Worm (Caenorhabditis elegans) whole organism, late embryonic: ENCODE data around the gene rpl-33.

ENCODE experiments used
- C08G9.2 ChIP-seq: sonication (generic microtip); optimal IDR thresholded peaks from 2 replicates; lab custom pipeline; 2016; ENCODE audit warnings: mild to moderate bottlenecking, missing genetic modification characterization, moderate library complexity, missing compliant biosample characterization
- C38D4.7 ChIP-seq: fragments of 200-800 bp; sonication (Bioruptor generic); optimal IDR thresholded peaks from 2 replicates; lab custom pipeline; 2018; ENCODE audit warnings: mild to moderate bottlenecking, missing genetic modification characterization, moderate library complexity, missing compliant biosample characterization
- F13H6.1 ChIP-seq: sonication (generic microtip); optimal IDR thresholded peaks from 2 replicates; lab custom pipeline; 2016; ENCODE audit warnings: missing genetic modification characterization, missing compliant biosample characterization
- K02D7.2 ChIP-seq: sonication (generic microtip); optimal IDR thresholded peaks from 2 replicates; lab custom pipeline; 2017; ENCODE audit warnings: mild to moderate bottlenecking, missing genetic modification characterization, missing compliant biosample characterization
- K09A11.1 ChIP-seq: sonication (generic microtip); optimal IDR thresholded peaks from 2 replicates; lab custom pipeline; 2017; ENCODE audit warnings: antibody characterized with exemption, mild to moderate bottlenecking, missing genetic modification characterization, missing compliant biosample characterization; ENCODE audit not compliant: insufficient read depth
- Y22D7AL.16 ChIP-seq: sonication (generic microtip); optimal IDR thresholded peaks from 2 replicates; lab custom pipeline; 2016; ENCODE audit warnings: missing genetic modification characterization, missing compliant biosample characterization
- ahr-1 ChIP-seq: sonication (generic microtip); optimal IDR thresholded peaks from 2 replicates; lab custom pipeline; 2016; ENCODE audit warnings: missing genetic modification characterization, missing compliant biosample characterization
- ama-1 ChIP-seq: fragments of 150-350 bp; optimal IDR thresholded peaks from 2 replicates; lab custom pipeline; 2014
- ceh-14 ChIP-seq: sonication (generic microtip); optimal IDR thresholded peaks from 2 replicates; lab custom pipeline; 2016; ENCODE audit warnings: missing genotype, missing genetic modification characterization, missing compliant biosample characterization
- ceh-18 ChIP-seq: sonication (generic microtip); optimal IDR thresholded peaks from 2 replicates; lab custom pipeline; 2016; ENCODE audit warnings: missing genetic modification characterization, missing compliant biosample characterization
- ceh-19 ChIP-seq: fragments of 200-800 bp; sonication (Bioruptor generic); optimal IDR thresholded peaks from 2 replicates; lab custom pipeline; 2018; ENCODE audit warnings: mild to moderate bottlenecking, missing genetic modification characterization, missing compliant biosample characterization
- ceh-2 ChIP-seq: sonication (generic microtip); optimal IDR thresholded peaks from 2 replicates; lab custom pipeline; 2016; ENCODE audit warnings: missing genotype, missing genetic modification characterization, missing compliant biosample characterization
- ceh-30 ChIP-seq: fragments of 150-350 bp; optimal IDR thresholded peaks from 2 replicates; lab custom pipeline; 2014; ENCODE audit warnings: missing biosample characterization, missing genetic modification characterization
- ceh-31 ChIP-seq: sonication (generic microtip); optimal IDR thresholded peaks from 2 replicates; lab custom pipeline; 2016; ENCODE audit warnings: missing genetic modification characterization, missing compliant biosample characterization
- ceh-34 ChIP-seq: sonication (generic microtip); optimal IDR thresholded peaks from 2 replicates; lab custom pipeline; 2016; ENCODE audit warnings: mild to moderate bottlenecking, missing genetic modification characterization, missing compliant biosample characterization
- ceh-45 ChIP-seq: fragments of 200-800 bp; sonication (Bioruptor generic); IDR thresholded peaks from 2 replicates; pipeline ENCODE4 v1.3.6; 2022; ENCODE audit warnings: missing genetic modification reagents, missing genetic modification characterization, missing compliant biosample characterization
- ceh-6 ChIP-seq: fragments of 200-800 bp; sonication (Bioruptor generic); optimal IDR thresholded peaks from 2 replicates; lab custom pipeline; 2018; ENCODE audit warnings: mild to moderate bottlenecking, missing genetic modification characterization, missing compliant biosample characterization
- ceh-9 ChIP-seq: sonication (generic microtip); optimal IDR thresholded peaks from 2 replicates; lab custom pipeline; 2016; ENCODE audit warnings: mild to moderate bottlenecking, missing genetic modification characterization, inconsistent platforms, missing compliant biosample characterization
- che-1 ChIP-seq: sonication (generic microtip); optimal IDR thresholded peaks from 2 replicates; lab custom pipeline; 2016; ENCODE audit warnings: mild to moderate bottlenecking, missing genetic modification characterization, missing compliant biosample characterization
- dmd-4 ChIP-seq: sonication (generic microtip); optimal IDR thresholded peaks from 2 replicates; lab custom pipeline; 2016; ENCODE audit warnings: borderline replicate concordance, missing genetic modification characterization, missing compliant biosample characterization
- dve-1 ChIP-seq: sonication (generic microtip); optimal IDR thresholded peaks from 2 replicates; lab custom pipeline; 2017; ENCODE audit warnings: antibody characterized with exemption, mild to moderate bottlenecking, missing genetic modification characterization, missing compliant biosample characterization
- elt-2 ChIP-seq: sonication (generic microtip); optimal IDR thresholded peaks from 2 replicates; lab custom pipeline; 2016; ENCODE audit warnings: missing genetic modification reagents, missing genetic modification characterization, missing compliant biosample characterization
- elt-4 ChIP-seq: sonication (generic microtip); optimal IDR thresholded peaks from 2 replicates; lab custom pipeline; 2016; ENCODE audit warnings: missing genetic modification characterization, missing compliant biosample characterization
- eyg-1 ChIP-seq: sonication (generic microtip); optimal IDR thresholded peaks from 2 replicates; lab custom pipeline; 2016; ENCODE audit warnings: missing genotype, missing genetic modification characterization, missing compliant biosample characterization
- fkh-10 ChIP-seq: fragments of 150-350 bp; optimal IDR thresholded peaks from 2 replicates; lab custom pipeline; 2014; ENCODE audit warnings: missing biosample characterization, missing genetic modification reagents, missing genetic modification characterization
- gmeb-2 ChIP-seq: sonication (generic microtip); optimal IDR thresholded peaks from 2 replicates; lab custom pipeline; 2016; ENCODE audit warnings: missing genetic modification characterization, inconsistent platforms, missing compliant biosample characterization
- hlh-13 ChIP-seq: fragments of 200-800 bp; sonication (Bioruptor generic); optimal IDR thresholded peaks from 2 replicates; lab custom pipeline; 2018; ENCODE audit warnings: mild to moderate bottlenecking, missing genetic modification characterization, missing compliant biosample characterization
- hlh-15 ChIP-seq: sonication (generic microtip); optimal IDR thresholded peaks from 2 replicates; lab custom pipeline; 2016; ENCODE audit warnings: missing genetic modification characterization, missing compliant biosample characterization
- hlh-30 ChIP-seq: sonication (generic microtip); optimal IDR thresholded peaks from 2 replicates; lab custom pipeline; 2017; ENCODE audit warnings: antibody characterized with exemption, missing genetic modification characterization, missing compliant biosample characterization; ENCODE audit not compliant: insufficient read depth
- hlh-6 ChIP-seq: sonication (generic microtip); optimal IDR thresholded peaks from 2 replicates; lab custom pipeline; 2016; ENCODE audit warnings: missing genotype, missing genetic modification characterization, missing compliant biosample characterization
- lim-6 ChIP-seq: sonication (generic microtip); optimal IDR thresholded peaks from 2 replicates; lab custom pipeline; 2016; ENCODE audit warnings: missing genetic modification characterization, missing compliant biosample characterization
- lin-11 ChIP-seq: fragments of 200-800 bp; sonication (Bioruptor generic); optimal IDR thresholded peaks from 2 replicates; lab custom pipeline; 2018; ENCODE audit warnings: mild to moderate bottlenecking, missing genetic modification characterization, missing compliant biosample characterization
- madf-2 ChIP-seq: sonication (generic microtip); optimal IDR thresholded peaks from 2 replicates; lab custom pipeline; 2017; ENCODE audit warnings: missing genetic modification characterization, missing compliant biosample characterization
- nhr-232 ChIP-seq: sonication (generic microtip); optimal IDR thresholded peaks from 2 replicates; lab custom pipeline; 2016; ENCODE audit warnings: missing genetic modification characterization, missing compliant biosample characterization
- npax-4 ChIP-seq: sonication (generic microtip); optimal IDR thresholded peaks from 2 replicates; lab custom pipeline; 2016; ENCODE audit warnings: missing genetic modification characterization, missing compliant biosample characterization
- odd-2 ChIP-seq: sonication (generic microtip); optimal IDR thresholded peaks from 2 replicates; lab custom pipeline; 2017; ENCODE audit warnings: antibody characterized with exemption, mild to moderate bottlenecking, missing genetic modification characterization, missing compliant biosample characterization
- pax-1 ChIP-seq: fragments of 150-350 bp; optimal IDR thresholded peaks from 2 replicates; lab custom pipeline; 2014; ENCODE audit warnings: missing biosample characterization, missing genetic modification characterization
- pha-2 ChIP-seq: sonication (generic microtip); optimal IDR thresholded peaks from 2 replicates; lab custom pipeline; 2017; ENCODE audit warnings: mild to moderate bottlenecking, missing genetic modification characterization, missing compliant biosample characterization
- pha-4 ChIP-seq: fragments of 150-350 bp; optimal IDR thresholded peaks from 2 replicates; lab custom pipeline; 2018; ENCODE audit warnings: missing biosample characterization, missing genetic modification reagents, missing genetic modification characterization
- ref-2 ChIP-seq: sonication (generic microtip); optimal IDR thresholded peaks from 2 replicates; lab custom pipeline; 2016; ENCODE audit warnings: missing genetic modification characterization, missing compliant biosample characterization
- rnt-1 ChIP-seq: sonication (generic microtip); optimal IDR thresholded peaks from 2 replicates; lab custom pipeline; 2016; ENCODE audit warnings: missing genetic modification characterization, missing compliant biosample characterization
- sdc-2 ChIP-seq: sonication (generic microtip); optimal IDR thresholded peaks from 2 replicates; lab custom pipeline; 2016; ENCODE audit warnings: missing genotype, missing genetic modification characterization, missing compliant biosample characterization
- sox-4 ChIP-seq: sonication (generic microtip); optimal IDR thresholded peaks from 2 replicates; lab custom pipeline; 2017; ENCODE audit warnings: mild to moderate bottlenecking, missing genetic modification characterization, inconsistent platforms, missing compliant biosample characterization
- tbx-2 ChIP-seq: sonication (generic microtip); optimal IDR thresholded peaks from 2 replicates; lab custom pipeline; 2016; ENCODE audit warnings: missing genetic modification characterization, missing compliant biosample characterization
- tbx-7 ChIP-seq: sonication (generic microtip); optimal IDR thresholded peaks from 2 replicates; lab custom pipeline; 2016; ENCODE audit warnings: missing genotype, missing genetic modification characterization, missing compliant biosample characterization
- ttx-3 ChIP-seq: sonication (generic microtip); optimal IDR thresholded peaks from 2 replicates; lab custom pipeline; 2016; ENCODE audit warnings: missing genetic modification reagents, missing genetic modification characterization, missing compliant biosample characterization
- unc-3 ChIP-seq, 2 experiments: fragments of 200-800 bp in 1 of 2; sonication (Bioruptor generic) in 1 of 2; sonication (generic microtip) in 1 of 2; conservative IDR thresholded peaks in 1 of 2; optimal IDR thresholded peaks in 1 of 2; 2 replicates each; pipeline versions ENCODE4 v1.3.6 to Lab custom; 2016 to 2022; ENCODE audit warnings: missing compliant biosample characterization in 2 of 2, missing genetic modification characterization in 2 of 2, missing genetic modification reagents in 1 of 2
- unc-42 ChIP-seq: sonication (generic microtip); optimal IDR thresholded peaks from 2 replicates; lab custom pipeline; 2016; ENCODE audit warnings: missing genotype, missing genetic modification characterization, missing compliant biosample characterization
- unc-55 ChIP-seq: sonication (generic microtip); optimal IDR thresholded peaks from 2 replicates; lab custom pipeline; 2017; ENCODE audit warnings: missing biosample characterization, missing genetic modification reagents, missing genetic modification characterization
- unc-86 ChIP-seq: sonication (generic microtip); optimal IDR thresholded peaks from 2 replicates; lab custom pipeline; 2016; ENCODE audit warnings: missing genetic modification characterization, missing compliant biosample characterization
- zip-5 ChIP-seq: sonication (generic microtip); optimal IDR thresholded peaks from 2 replicates; lab custom pipeline; 2016; ENCODE audit warnings: missing genetic modification characterization, missing compliant biosample characterization
- ztf-16 ChIP-seq: sonication (generic microtip); optimal IDR thresholded peaks from 2 replicates; lab custom pipeline; 2017; ENCODE audit warnings: missing genetic modification characterization, missing compliant biosample characterization

The rpl-33 gene

ce11 chrII:7151969-7152631 is 46.7 kb downstream of the rpl-33 start, which contains the start of gene fust-1:
fust-1 (plus strand) TSS chrII:7152581.
- TF ChIP-seq K02D7.2 (tag; lab: Kevin White, UChicago) (peak; percentile 37), ceh-2 (peak; percentile 62), pha-4 (tag; lab: Kevin White, UChicago) (no peak), ceh-31 (tag; lab: Kevin White, UChicago) (peak; percentile 76), nhr-232 (tag; lab: Kevin White, UChicago) (peak; percentile 20), zip-5 (tag; lab: Kevin White, UChicago) (peak; percentile 23), unc-42 (tag; lab: Kevin White, UChicago) (peak; percentile 75), ceh-30 (peak; percentile 34), ceh-9 (tag; lab: Kevin White, UChicago) (no peak), ceh-19 (GFP tag; lab: Kevin White, UChicago) (peak; percentile 42), rnt-1 (tag; lab: Kevin White, UChicago) (peak; percentile 76), elt-2 (tag; lab: Kevin White, UChicago) (peak; percentile 80), pax-1 (tag; lab: Kevin White, UChicago) (peak; percentile 64), madf-2 (tag; lab: Kevin White, UChicago) (peak; percentile 74), tbx-2 (peak; percentile 78), hlh-6 (tag; lab: Kevin White, UChicago) (peak; percentile 9), C38D4.7 (GFP tag; lab: Kevin White, UChicago) (peak; percentile 20), fkh-10 (GFP tag; lab: Kevin White, UChicago) (no peak), C08G9.2 (tag; lab: Kevin White, UChicago) (peak; percentile 57), sdc-2 (tag; lab: Kevin White, UChicago) (peak; percentile 30), dmd-4 (tag; lab: Kevin White, UChicago) (no peak), tbx-7 (tag; lab: Kevin White, UChicago) (peak; percentile 22), ceh-18 (tag; lab: Kevin White, UChicago) (peak; percentile 78), ahr-1 (tag; lab: Kevin White, UChicago) (no peak), ceh-34 (tag; lab: Kevin White, UChicago) (peak; percentile 76), gmeb-2 (tag; lab: Kevin White, UChicago) (peak; percentile 69), K09A11.1 (tag; lab: Kevin White, UChicago) (peak; percentile 51), ceh-14 (peak; percentile 73), ztf-16 (tag; lab: Kevin White, UChicago) (peak; percentile 49), ceh-45 (0 out of 2 replicates have a peak, but pooled peaks have one; percentile 40), sox-4 (tag; lab: Kevin White, UChicago) (peak; percentile 58), lin-11 (peak; percentile 30), unc-3 (GFP tag; conservative IDR thresholded peaks at IDR 0.05; lab: Robert Waterston, UW) (no peak; the same call in 1 of the 2 replicates), unc-3 (tag; optimal IDR thresholded peaks at IDR 0.05; lab: Kevin White, UChicago) (peak; percentile 26), dve-1 (peak; percentile 80), che-1 (tag; lab: Kevin White, UChicago) (peak; percentile 21), ama-1 (lab: Kevin White, UChicago) (no peak), hlh-13 (GFP tag; lab: Kevin White, UChicago) (no peak), F13H6.1 (tag; lab: Kevin White, UChicago) (peak; percentile 6), odd-2 (tag; lab: Kevin White, UChicago) (no peak), lim-6 (no peak), npax-4 (tag; lab: Kevin White, UChicago) (peak; percentile 10), hlh-30 (peak; percentile 58), Y22D7AL.16 (peak; percentile 47), elt-4 (tag; lab: Kevin White, UChicago) (no peak), pha-2 (tag; lab: Kevin White, UChicago) (no peak), ceh-6 (GFP tag; lab: Kevin White, UChicago) (peak; percentile 52), ref-2 (tag; lab: Kevin White, UChicago) (peak; percentile 73), eyg-1 (tag; lab: Kevin White, UChicago) (no peak), unc-86 (tag; lab: Kevin White, UChicago) (peak; percentile 70), hlh-15 (tag; lab: Kevin White, UChicago) (no peak), ttx-3 (tag; lab: Kevin White, UChicago) (peak; percentile 72), unc-55 (GFP tag; lab: Kevin White, UChicago) (peak; percentile 23)
